Worm (Caenorhabditis elegans) whole organism, mixed stage, embryonic: ENCODE data around the gene T15H9.4.

Source experiments
- M03D4.4 ChIP-seq: sonication (generic microtip); optimal IDR thresholded peaks from 2 replicates; lab custom pipeline; 2017; ENCODE audit warnings: mild to moderate bottlenecking, missing genetic modification characterization, missing compliant biosample characterization
- blmp-1 ChIP-seq: fragments of 150-350 bp; optimal IDR thresholded peaks from 2 replicates; lab custom pipeline; 2014; ENCODE audit warnings: missing biosample characterization, missing genetic modification characterization
- ceh-39 ChIP-seq: fragments of 150-350 bp; optimal IDR thresholded peaks from 2 replicates; lab custom pipeline; 2014; ENCODE audit warnings: missing biosample characterization, missing genetic modification characterization
- ceh-43 ChIP-seq: fragments of 200-800 bp; sonication (Bioruptor generic); optimal IDR thresholded peaks from 2 replicates; lab custom pipeline; 2018; ENCODE audit warnings: mild to moderate bottlenecking, missing genetic modification characterization, moderate library complexity, missing compliant biosample characterization
- ces-1 ChIP-seq: fragments of 150-350 bp; optimal IDR thresholded peaks from 2 replicates; lab custom pipeline; 2014; ENCODE audit warnings: missing biosample characterization, missing genetic modification reagents, missing genetic modification characterization
- cnd-1 ChIP-seq: fragments of 200-800 bp; sonication (Bioruptor generic); optimal IDR thresholded peaks from 2 replicates; lab custom pipeline; 2018; ENCODE audit warnings: mild to moderate bottlenecking, missing genetic modification characterization, missing compliant biosample characterization
- elt-1 ChIP-seq: sonication (generic microtip); optimal IDR thresholded peaks from 2 replicates; lab custom pipeline; 2017; ENCODE audit warnings: missing genetic modification characterization, mild to moderate bottlenecking, missing compliant biosample characterization, antibody characterized with exemption, moderate library complexity, borderline replicate concordance; ENCODE audit not compliant: insufficient read depth
- elt-3 ChIP-seq: fragments of 150-350 bp; optimal IDR thresholded peaks from 2 replicates; lab custom pipeline; 2014; ENCODE audit warnings: missing biosample characterization, missing genetic modification characterization
- flh-1 ChIP-seq: fragments of 200-800 bp; sonication (Bioruptor generic); optimal IDR thresholded peaks from 2 replicates; lab custom pipeline; 2018; ENCODE audit warnings: mild to moderate bottlenecking, missing genetic modification characterization, moderate library complexity, missing compliant biosample characterization
- ham-2 ChIP-seq: fragments of 200-800 bp; sonication (Bioruptor generic); optimal IDR thresholded peaks from 2 replicates; lab custom pipeline; 2018; ENCODE audit warnings: mild to moderate bottlenecking, missing genetic modification characterization, missing compliant biosample characterization
- hlh-1 ChIP-seq: fragments of 150-350 bp; optimal IDR thresholded peaks from 2 replicates; lab custom pipeline; 2014; ENCODE audit warnings: missing biosample characterization, missing genetic modification reagents, missing genetic modification characterization
- lin-32 ChIP-seq: fragments of 200-800 bp; sonication (Bioruptor generic); optimal IDR thresholded peaks from 2 replicates; lab custom pipeline; 2018; ENCODE audit warnings: mild to moderate bottlenecking, missing genetic modification characterization, missing compliant biosample characterization
- lsy-2 ChIP-seq: fragments of 150-350 bp; optimal IDR thresholded peaks from 2 replicates; lab custom pipeline; 2014; ENCODE audit warnings: missing biosample characterization, missing genetic modification characterization
- mab-5 ChIP-seq: fragments of 150-350 bp; optimal IDR thresholded peaks from 2 replicates; lab custom pipeline; 2014; ENCODE audit warnings: missing biosample characterization, missing genetic modification characterization
- mls-2 ChIP-seq: sonication (generic microtip); optimal IDR thresholded peaks from 2 replicates; lab custom pipeline; 2016; ENCODE audit warnings: mild to moderate bottlenecking, missing genetic modification characterization, moderate library complexity, missing compliant biosample characterization
- nhr-12 ChIP-seq: fragments of 150-350 bp; optimal IDR thresholded peaks from 2 replicates; lab custom pipeline; 2014; ENCODE audit warnings: missing biosample characterization, missing genetic modification characterization
- nhr-2 ChIP-seq: fragments of 150-350 bp; optimal IDR thresholded peaks from 2 replicates; lab custom pipeline; 2014; ENCODE audit warnings: missing biosample characterization, missing genetic modification characterization
- nhr-237 ChIP-seq: fragments of 150-350 bp; optimal IDR thresholded peaks from 2 replicates; lab custom pipeline; 2014; ENCODE audit warnings: missing biosample characterization, missing genetic modification characterization
- nhr-76 ChIP-seq: sonication (generic microtip); optimal IDR thresholded peaks from 2 replicates; lab custom pipeline; 2017; ENCODE audit warnings: missing biosample characterization, missing genetic modification characterization
- pha-4 ChIP-seq: fragments of 150-350 bp; optimal IDR thresholded peaks from 2 replicates; lab custom pipeline; 2018; ENCODE audit warnings: missing biosample characterization, missing genetic modification reagents, missing genetic modification characterization
- sem-2 ChIP-seq: fragments of 200-800 bp; sonication (Bioruptor generic); optimal IDR thresholded peaks from 2 replicates; lab custom pipeline; 2018; ENCODE audit warnings: mild to moderate bottlenecking, missing genetic modification characterization, missing compliant biosample characterization
- snpc-4 ChIP-seq: fragments of 150-350 bp; optimal IDR thresholded peaks from 2 replicates; lab custom pipeline; 2014; ENCODE audit warnings: missing biosample characterization, missing genetic modification characterization
- sptf-1 ChIP-seq: sonication (generic microtip); optimal IDR thresholded peaks from 2 replicates; lab custom pipeline; 2017; ENCODE audit warnings: mild to moderate bottlenecking, missing genetic modification characterization, moderate library complexity, missing compliant biosample characterization
- tbx-8 ChIP-seq: fragments of 200-800 bp; sonication (Bioruptor generic); optimal IDR thresholded peaks from 2 replicates; lab custom pipeline; 2018; ENCODE audit warnings: mild to moderate bottlenecking, missing genetic modification characterization, moderate library complexity, missing compliant biosample characterization
- unc-120 ChIP-seq: sonication (generic microtip); optimal IDR thresholded peaks from 2 replicates; lab custom pipeline; 2017; ENCODE audit warnings: missing genetic modification characterization, missing compliant biosample characterization; ENCODE audit not compliant: poor library complexity, severe bottlenecking
- unc-62 ChIP-seq: fragments of 150-350 bp; optimal IDR thresholded peaks from 2 replicates; lab custom pipeline; 2014; ENCODE audit warnings: missing biosample characterization, missing genetic modification reagents, missing genetic modification characterization
- zip-8 ChIP-seq: fragments of 150-350 bp; optimal IDR thresholded peaks from 2 replicates; lab custom pipeline; 2014; ENCODE audit warnings: missing biosample characterization, missing genetic modification characterization
- ztf-11 ChIP-seq: fragments of 150-350 bp; optimal IDR thresholded peaks from 2 replicates; lab custom pipeline; 2014; ENCODE audit warnings: missing biosample characterization, missing genetic modification characterization

The T15H9.4 gene

DNA sequence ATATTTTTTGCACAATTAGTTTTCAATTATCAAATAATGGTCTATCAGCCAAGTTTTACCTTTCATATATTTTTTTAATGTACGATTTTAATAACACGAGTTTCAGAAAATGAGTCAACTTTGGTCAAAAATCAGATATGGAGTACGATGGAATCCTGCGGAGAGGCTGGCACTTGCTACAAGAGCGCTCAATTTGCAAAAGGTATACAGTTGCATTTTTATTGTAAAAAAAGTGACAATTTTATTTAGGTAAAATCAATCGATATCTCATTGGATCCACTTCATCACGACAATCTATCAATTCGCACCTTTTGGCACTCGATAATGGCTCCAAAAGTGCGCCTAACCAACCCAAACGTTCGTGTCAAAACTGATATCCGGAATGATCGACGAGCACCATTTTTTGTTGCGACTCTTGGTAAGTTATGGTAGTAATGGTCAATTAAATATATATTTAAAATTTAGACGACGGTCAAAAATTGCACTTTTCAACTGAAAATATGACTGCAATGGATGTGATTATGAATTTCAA, 14.1 kb upstream of the T15H9.4 start, which contains the start of gene mrpl-53:
TSS of gene mrpl-53 (plus strand) at position 107 of the 532 bp plus-strand sequence.
- TF ChIP-seq ceh-43 (no peak), snpc-4 (tag; lab: Kevin White, UChicago) (no peak), ztf-11 (tag; lab: Kevin White, UChicago) (no peak), lin-32 (GFP tag; lab: Kevin White, UChicago) (no peak), unc-120 (tag; lab: Kevin White, UChicago) (no peak), M03D4.4 (no peak)

DNA sequence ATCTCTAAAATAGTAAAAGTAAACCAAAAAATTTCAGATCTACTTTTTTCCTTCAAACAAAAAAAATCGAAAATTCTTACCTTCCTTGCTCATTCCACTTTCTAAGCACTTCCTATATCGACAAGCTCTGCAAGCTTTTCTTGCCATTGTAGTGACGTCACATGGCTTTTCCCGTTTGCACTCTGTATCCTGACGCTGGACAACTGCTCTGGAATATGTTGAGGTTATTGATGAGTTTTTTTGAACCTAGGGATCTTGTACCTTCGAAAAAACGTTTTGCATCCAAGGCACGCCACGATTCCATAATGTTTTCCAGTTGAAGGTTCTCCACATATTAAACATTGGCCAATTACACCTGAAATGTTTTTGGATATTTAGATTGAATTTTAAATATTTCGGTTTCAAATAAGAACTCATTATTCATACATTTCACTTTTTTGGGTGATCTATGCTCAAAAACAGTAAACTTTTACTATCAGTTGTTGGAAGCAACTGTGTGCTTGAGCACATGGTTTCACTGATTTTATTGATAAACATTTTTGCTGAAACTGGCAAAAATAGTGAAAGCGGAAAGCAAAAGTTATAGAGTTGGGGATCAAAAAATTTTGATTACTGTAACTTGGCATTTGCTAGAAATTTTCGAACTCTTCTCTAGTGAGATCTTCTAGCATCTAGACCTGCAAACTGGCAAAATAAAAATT, 11.5 kb upstream of the T15H9.4 start:
- TF ChIP-seq nhr-76 (tag; lab: Kevin White, UChicago), result no peak
- TF ChIP-seq mab-5 (tag; lab: Kevin White, UChicago), result no peak
- no peak for TF ChIP-seq nhr-237
- no peak for TF ChIP-seq ceh-43
- no peak for TF ChIP-seq lin-32 (GFP tag; lab: Kevin White, UChicago)
- no peak for TF ChIP-seq nhr-12 (tag; lab: Kevin White, UChicago)
- no peak for TF ChIP-seq flh-1 (GFP tag; lab: Kevin White, UChicago)
- no peak for TF ChIP-seq unc-120 (tag; lab: Kevin White, UChicago)
- TF ChIP-seq, all 35 proteins: peak for 0

DNA sequence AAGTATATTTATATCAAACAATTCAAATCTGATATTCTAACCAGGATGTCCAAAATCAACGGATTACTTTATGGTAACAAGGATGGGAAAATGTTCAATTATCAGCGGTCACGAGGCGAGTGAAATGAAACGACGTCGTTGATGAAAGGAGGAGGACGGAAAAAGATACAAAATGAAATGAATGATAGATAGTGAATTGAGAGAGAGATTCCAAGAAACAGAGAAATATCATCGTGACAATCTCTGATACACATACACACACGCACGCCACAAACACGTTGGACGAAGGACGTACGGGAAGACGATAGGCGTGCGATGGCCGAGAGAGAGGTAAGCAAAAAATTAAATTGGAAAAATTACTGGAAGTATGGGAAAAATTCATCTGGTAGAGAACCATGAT, 10.6 kb upstream of the T15H9.4 start:
- no peak for TF ChIP-seq lsy-2
- TF ChIP-seq nhr-2 (tag; lab: Kevin White, UChicago), result no peak
- peak; percentile 5 for TF ChIP-seq unc-120 (tag; lab: Kevin White, UChicago)

DNA sequence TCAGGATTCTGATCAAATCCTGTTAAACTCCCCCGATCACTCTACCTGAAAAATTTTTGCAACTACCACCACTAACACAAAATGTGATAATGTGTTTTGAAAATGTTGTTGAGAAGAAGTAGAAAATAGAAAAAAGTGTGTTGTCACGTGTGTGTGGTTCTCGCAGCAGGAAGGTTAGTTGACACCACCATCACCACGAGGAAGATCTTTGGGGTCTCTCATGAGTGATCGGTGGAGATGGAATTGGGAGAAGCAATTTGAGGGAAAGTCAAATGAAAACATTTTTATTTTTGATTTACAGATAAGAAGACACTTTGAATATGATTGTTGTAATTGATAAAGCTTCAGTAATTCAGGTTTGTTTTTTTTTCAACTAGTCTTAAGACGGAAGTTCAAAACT, 10.0 kb upstream of the T15H9.4 start:
- TF ChIP-seq snpc-4 (tag; lab: Kevin White, UChicago), result no peak
- TF ChIP-seq elt-3 (tag; lab: Kevin White, UChicago), result no peak
- no peak for TF ChIP-seq nhr-12 (tag; lab: Kevin White, UChicago)
- TF ChIP-seq cnd-1 (tag; lab: Kevin White, UChicago), result no peak
- no peak for TF ChIP-seq blmp-1 (tag; lab: Kevin White, UChicago)
- no peak for TF ChIP-seq M03D4.4
- TF ChIP-seq sem-2 (GFP tag; lab: Kevin White, UChicago), result no peak
- TF ChIP-seq sptf-1, result no peak
- no peak for TF ChIP-seq ham-2
- TF ChIP-seq zip-8, result no peak
- TF ChIP-seq ceh-39, result no peak
- no peak for TF ChIP-seq flh-1 (GFP tag; lab: Kevin White, UChicago)
- no peak for TF ChIP-seq unc-62 (GFP tag; lab: Kevin White, UChicago)
- TF ChIP-seq elt-1 (tag; lab: Kevin White, UChicago), result no peak
- no peak for TF ChIP-seq nhr-237
- TF ChIP-seq tbx-8 (GFP tag; lab: Kevin White, UChicago), result no peak
- no peak for TF ChIP-seq pha-4 (tag; lab: Kevin White, UChicago)

DNA sequence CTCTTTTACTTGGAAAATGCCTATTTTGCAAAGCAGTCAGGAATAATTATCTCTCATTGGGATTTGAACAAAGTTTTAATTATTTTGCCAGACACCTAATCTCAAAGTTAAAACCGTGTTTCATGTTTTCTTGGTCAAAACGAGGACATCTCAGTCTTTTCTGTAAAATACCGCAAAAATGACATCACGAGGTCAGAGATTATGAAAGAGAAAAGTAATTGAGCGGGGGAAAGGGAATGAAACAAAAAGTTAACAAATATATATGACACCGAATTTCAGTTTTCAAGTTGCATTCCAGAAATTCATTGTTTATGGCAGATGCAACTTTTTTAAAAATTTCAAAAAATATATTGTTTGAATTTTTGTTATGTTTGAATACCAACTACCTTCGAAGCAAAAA, 9.1 kb upstream of the T15H9.4 start:
- TF ChIP-seq zip-8 (no peak), sptf-1 (no peak), ceh-43 (no peak), tbx-8 (GFP tag; lab: Kevin White, UChicago) (no peak), unc-62 (GFP tag; lab: Kevin White, UChicago) (no peak), snpc-4 (tag; lab: Kevin White, UChicago) (no peak), ces-1 (no peak), M03D4.4 (no peak), nhr-12 (tag; lab: Kevin White, UChicago) (no peak), nhr-237 (no peak), lsy-2 (no peak), elt-3 (tag; lab: Kevin White, UChicago) (no peak), nhr-76 (tag; lab: Kevin White, UChicago) (no peak), cnd-1 (tag; lab: Kevin White, UChicago) (no peak), sem-2 (GFP tag; lab: Kevin White, UChicago) (no peak), mls-2 (tag; lab: Kevin White, UChicago) (no peak), hlh-1 (tag; lab: Kevin White, UChicago) (no peak), ztf-11 (tag; lab: Kevin White, UChicago) (no peak)
